Fruit fly (Drosophila melanogaster) whole organism, embryonic: Measurements from ENCODE around the gene Tbcd.
A peak's percentile ranks its signal among the peaks of the same experiment; 100 is the strongest.

ENCODE experiments used
- Asciz ChIP-seq: fragments of 200-800 bp; sonication (Bioruptor generic); optimal IDR thresholded peaks from 2 replicates; lab custom pipeline; 2017; ENCODE audit warnings: missing biosample characterization, mild to moderate bottlenecking, missing genetic modification characterization, missing genetic modification reagents
- Bgb ChIP-seq: fragments of 200-800 bp; sonication (Bioruptor generic); IDR thresholded peaks from 2 replicates; pipeline ENCODE4 v1.3.6; 2022; ENCODE audit warnings: missing biosample characterization, missing genetic modification characterization; ENCODE audit not compliant: partially characterized antibody
- CG10147 ChIP-seq: fragments of 200-800 bp; sonication (Bioruptor generic); optimal IDR thresholded peaks from 2 replicates; lab custom pipeline; 2019; ENCODE audit warnings: missing biosample characterization, mild to moderate bottlenecking, missing genetic modification characterization, moderate library complexity
- CG10209 ChIP-seq: fragments of 200-800 bp; sonication (Bioruptor generic); optimal IDR thresholded peaks from 3 replicates; lab custom pipeline; 2017; ENCODE audit warnings: missing biosample characterization, mild to moderate bottlenecking, missing genetic modification characterization, missing genetic modification reagents
- CG1602 ChIP-seq: fragments of 200-800 bp; sonication (Bioruptor generic); optimal IDR thresholded peaks from 3 replicates; lab custom pipeline; 2016; ENCODE audit warnings: missing biosample characterization, missing genetic modification characterization
- CG1832 ChIP-seq: fragments of 200-800 bp; sonication (Bioruptor generic); optimal IDR thresholded peaks from 2 replicates; lab custom pipeline; 2017; ENCODE audit warnings: missing biosample characterization, mild to moderate bottlenecking, missing genetic modification characterization, inconsistent platforms
- CG18599 ChIP-seq: fragments of 200-800 bp; sonication (Bioruptor generic); optimal IDR thresholded peaks from 3 replicates; lab custom pipeline; 2017; ENCODE audit warnings: missing biosample characterization, missing genetic modification characterization, mild to moderate bottlenecking, moderate library complexity, missing genetic modification reagents
- CG2129 ChIP-seq: fragments of 200-800 bp; sonication (Bioruptor generic); IDR thresholded peaks from 2 replicates; pipeline ENCODE4 v1.3.6; 2022; ENCODE audit warnings: missing biosample characterization, missing genetic modification characterization; ENCODE audit not compliant: partially characterized antibody
- CG31365 ChIP-seq: fragments of 200-800 bp; sonication (Bioruptor generic); optimal IDR thresholded peaks from 2 replicates; lab custom pipeline; 2018; ENCODE audit warnings: missing biosample characterization, mild to moderate bottlenecking, missing genetic modification characterization
- CG7372 ChIP-seq: fragments of 200-800 bp; sonication (Bioruptor generic); IDR thresholded peaks from 2 replicates; pipeline ENCODE4 v1.3.6; 2022; ENCODE audit warnings: missing biosample characterization, missing genetic modification characterization
- CG8290 ChIP-seq, 3 experiments: fragments of 200-800 bp; sonication (Bioruptor generic); optimal IDR thresholded peaks; 2 replicates each; lab custom pipeline; 2016 to 2019; ENCODE audit warnings: missing biosample characterization in 3 of 3, missing genetic modification characterization in 3 of 3, mild to moderate bottlenecking in 2 of 3, moderate library complexity in 1 of 3
- CG8388 ChIP-seq: fragments of 200-800 bp; sonication (Bioruptor generic); optimal IDR thresholded peaks from 2 replicates; lab custom pipeline; 2019; ENCODE audit warnings: missing biosample characterization, mild to moderate bottlenecking, missing genetic modification characterization, moderate library complexity
- CG8924 ChIP-seq: fragments of 200-800 bp; optimal IDR thresholded peaks from 3 replicates; lab custom pipeline; 2019; ENCODE audit warnings: missing biosample characterization, mild to moderate bottlenecking, missing genetic modification characterization, moderate library complexity
- CG8944 ChIP-seq: fragments of 200-800 bp; sonication (Bioruptor generic); optimal IDR thresholded peaks from 3 replicates; lab custom pipeline; 2016; ENCODE audit warnings: missing biosample characterization, missing genetic modification characterization
- Chrac-16 ChIP-seq: fragments of 200-800 bp; sonication (Bioruptor generic); optimal IDR thresholded peaks from 3 replicates; lab custom pipeline; 2016; ENCODE audit warnings: missing biosample characterization, missing genetic modification characterization
- D19A ChIP-seq: fragments of 200-800 bp; optimal IDR thresholded peaks from 3 replicates; lab custom pipeline; 2019; ENCODE audit warnings: missing biosample characterization, mild to moderate bottlenecking, missing genetic modification characterization, moderate library complexity
- Dfd ChIP-seq, 2 experiments: fragments of >200 bp; optimal IDR thresholded peaks; 2 replicates each; lab custom pipeline; 2017; ENCODE audit warnings: missing biosample characterization in 2 of 2, missing genetic modification characterization in 2 of 2
- Eip74EF ChIP-seq, 2 experiments: fragments of 200-800 bp in 1 of 2; fragments of >200 bp in 1 of 2; sonication (Bioruptor generic) in 1 of 2; optimal IDR thresholded peaks; 2 replicates each; lab custom pipeline; 2017 to 2019; ENCODE audit warnings: missing biosample characterization in 2 of 2, missing genetic modification characterization in 2 of 2, mild to moderate bottlenecking in 1 of 2, moderate library complexity in 1 of 2
- Ets97D ChIP-seq: fragments of 200-800 bp; sonication (Bioruptor generic); optimal IDR thresholded peaks from 3 replicates; lab custom pipeline; 2016; ENCODE audit warnings: missing biosample characterization, missing genetic modification characterization
- Hr51 ChIP-seq, 2 experiments: fragments of 200-800 bp; sonication (Bioruptor generic); optimal IDR thresholded peaks; 2 replicates in 1 of 2; 3 replicates in 1 of 2; lab custom pipeline; 2016 to 2018; ENCODE audit warnings: missing biosample characterization in 2 of 2, missing genetic modification characterization in 2 of 2, mild to moderate bottlenecking in 1 of 2, moderate library complexity in 1 of 2
- MTF-1 ChIP-seq: fragments of 200-800 bp; sonication (Bioruptor generic); optimal IDR thresholded peaks from 2 replicates; lab custom pipeline; 2018; ENCODE audit warnings: missing biosample characterization, mild to moderate bottlenecking, missing genetic modification characterization, borderline replicate concordance
- Nf-YC ChIP-seq: fragments of 200-800 bp; optimal IDR thresholded peaks from 3 replicates; lab custom pipeline; 2019; ENCODE audit warnings: missing biosample characterization, mild to moderate bottlenecking, missing genetic modification characterization, moderate library complexity
- Opbp ChIP-seq: fragments of 200-800 bp; sonication (Bioruptor generic); IDR thresholded peaks from 3 replicates; pipeline ENCODE4 v1.3.6; 2022; ENCODE audit warnings: missing biosample characterization, missing genetic modification characterization; ENCODE audit not compliant: partially characterized antibody
- Rx ChIP-seq: fragments of 200-800 bp; sonication (Bioruptor generic); IDR thresholded peaks from 2 replicates; pipeline ENCODE4 v1.3.6; 2022; ENCODE audit warnings: missing biosample characterization, missing genetic modification characterization
- Sin3A ChIP-seq: fragments of >200 bp; optimal IDR thresholded peaks from 2 replicates; lab custom pipeline; 2018
- Vsx1 ChIP-seq: fragments of 200-800 bp; sonication (Bioruptor generic); optimal IDR thresholded peaks from 2 replicates; lab custom pipeline; 2017; ENCODE audit warnings: missing biosample characterization, mild to moderate bottlenecking, missing genetic modification characterization, missing genetic modification reagents
- al ChIP-seq: fragments of 200-800 bp; sonication (Bioruptor generic); IDR thresholded peaks from 2 replicates; pipeline ENCODE4 v1.3.6; 2022; ENCODE audit warnings: missing biosample characterization, missing genetic modification characterization
- bcd ChIP-seq: fragments of 200-800 bp; sonication (Bioruptor generic); optimal IDR thresholded peaks from 2 replicates; lab custom pipeline; 2017; ENCODE audit warnings: missing biosample characterization, mild to moderate bottlenecking, missing genetic modification characterization
- corto ChIP-seq: fragments of 200-800 bp; sonication (Bioruptor generic); optimal IDR thresholded peaks from 2 replicates; lab custom pipeline; 2016; ENCODE audit warnings: missing biosample characterization, mild to moderate bottlenecking, missing genetic modification characterization, moderate library complexity
- crc ChIP-seq: fragments of 200-800 bp; sonication (Bioruptor generic); optimal IDR thresholded peaks from 2 replicates; lab custom pipeline; 2016; ENCODE audit warnings: missing biosample characterization, missing genetic modification characterization
- cwo ChIP-seq: fragments of 200-800 bp; sonication (Bioruptor generic); optimal IDR thresholded peaks from 3 replicates; lab custom pipeline; 2017; ENCODE audit warnings: missing biosample characterization, missing genetic modification characterization, mild to moderate bottlenecking, moderate library complexity, missing genetic modification reagents
- dimm ChIP-seq: fragments of 200-800 bp; sonication (Bioruptor generic); IDR thresholded peaks from 2 replicates; pipeline ENCODE4 v1.3.6; 2022; ENCODE audit warnings: missing biosample characterization, missing genetic modification characterization
- ewg ChIP-seq: fragments of 200-800 bp; sonication (Bioruptor generic); optimal IDR thresholded peaks from 3 replicates; lab custom pipeline; 2017; ENCODE audit warnings: mild to moderate bottlenecking, missing biosample characterization, missing genetic modification reagents, missing genetic modification characterization
- gfzf ChIP-seq: fragments of 200-800 bp; sonication (Bioruptor generic); optimal IDR thresholded peaks from 2 replicates; lab custom pipeline; 2016; ENCODE audit warnings: missing biosample characterization, mild to moderate bottlenecking, missing genetic modification characterization, moderate library complexity
- klu ChIP-seq: fragments of 200-800 bp; sonication (Bioruptor generic); IDR thresholded peaks from 2 replicates; pipeline ENCODE4 v1.3.6; 2022; ENCODE audit warnings: missing biosample characterization, missing genetic modification characterization
- mld ChIP-seq: fragments of 200-800 bp; sonication (Bioruptor generic); IDR thresholded peaks from 3 replicates; pipeline ENCODE4 v1.3.6; 2022; ENCODE audit warnings: missing biosample characterization, missing genetic modification characterization; ENCODE audit not compliant: partially characterized antibody
- nau ChIP-seq: fragments of 200-800 bp; sonication (Bioruptor generic); optimal IDR thresholded peaks from 3 replicates; lab custom pipeline; 2017; ENCODE audit warnings: missing biosample characterization, mild to moderate bottlenecking, missing genetic modification characterization, missing genetic modification reagents
- nmo ChIP-seq: fragments of 200-800 bp; sonication (Bioruptor generic); optimal IDR thresholded peaks from 2 replicates; lab custom pipeline; 2018; ENCODE audit warnings: missing biosample characterization, mild to moderate bottlenecking, missing genetic modification characterization, moderate library complexity
- oc ChIP-seq: fragments of 200-800 bp; sonication (Bioruptor generic); optimal IDR thresholded peaks from 2 replicates; lab custom pipeline; 2018; ENCODE audit warnings: missing biosample characterization, mild to moderate bottlenecking, missing genetic modification characterization, moderate library complexity
- pzg ChIP-seq: fragments of 200-800 bp; sonication (Bioruptor generic); optimal IDR thresholded peaks from 3 replicates; lab custom pipeline; 2018; ENCODE audit warnings: missing biosample characterization, mild to moderate bottlenecking, missing genetic modification characterization, moderate library complexity
- shn ChIP-seq: fragments of 200-800 bp; sonication (Bioruptor generic); optimal IDR thresholded peaks from 3 replicates; lab custom pipeline; 2016; ENCODE audit warnings: missing biosample characterization, missing genetic modification characterization
- tap ChIP-seq: fragments of 200-800 bp; optimal IDR thresholded peaks from 3 replicates; lab custom pipeline; 2019; ENCODE audit warnings: missing biosample characterization, mild to moderate bottlenecking, missing genetic modification characterization, moderate library complexity
- tio ChIP-seq: fragments of 200-800 bp; sonication (Bioruptor generic); optimal IDR thresholded peaks from 2 replicates; lab custom pipeline; 2017; ENCODE audit warnings: missing biosample characterization, missing genetic modification characterization, inconsistent platforms
- vvl ChIP-seq: fragments of 200-800 bp; sonication (Bioruptor generic); IDR thresholded peaks from 2 replicates; pipeline ENCODE4 v1.3.6; 2022; ENCODE audit warnings: missing biosample characterization, missing genetic modification characterization
- wek ChIP-seq: fragments of 200-800 bp; sonication (Bioruptor generic); optimal IDR thresholded peaks from 3 replicates; lab custom pipeline; 2018; ENCODE audit warnings: missing biosample characterization, mild to moderate bottlenecking, missing genetic modification characterization, moderate library complexity
- z ChIP-seq: fragments of 200-800 bp; sonication (Bioruptor generic); IDR thresholded peaks from 3 replicates; pipeline ENCODE4 v1.3.6; 2022; ENCODE audit warnings: missing biosample characterization, missing genetic modification characterization

Tbcd gene

dm6 chr2L:2130157-2130987 lies 16.9 kb upstream of the Tbcd start, which contains the start of gene Glyp (continued):
- peak; percentile 97 for TF ChIP-seq CG10147
- TF ChIP-seq CG10209 (GFP tag; lab: Kevin White, UChicago): peak; percentile 98
- peak; percentile 97 for TF ChIP-seq nmo
- peak; percentile 96 for TF ChIP-seq CG8388 (GFP tag; lab: Kevin White, UChicago)
- TF ChIP-seq klu (GFP tag; lab: Robert Waterston, UW): peak; percentile 93
- peak; percentile 92 for TF ChIP-seq Nf-YC (tag; lab: Kevin White, UChicago)
- peak; percentile 70 for TF ChIP-seq wek (GFP tag; lab: Kevin White, UChicago)
- TF ChIP-seq Opbp (GFP tag; lab: Robert Waterston, UW): no peak
- peak; percentile 36; the same call in 1 of the 2 replicates for TF ChIP-seq Bgb
- TF ChIP-seq Rx (GFP tag; lab: Robert Waterston, UW): peak; percentile 91
- peak; percentile 65 for TF ChIP-seq shn (GFP tag; lab: Kevin White, UChicago)
- TF ChIP-seq CG1832 (GFP tag; lab: Kevin White, UChicago): peak; percentile 90
- TF ChIP-seq bcd: peak; percentile 98
- TF ChIP-seq Dfd (GFP tag; optimal IDR thresholded peaks at IDR 0.05; lab: Kevin White, UChicago): no peak
- peak; percentile 97 for TF ChIP-seq Asciz (GFP tag; lab: Kevin White, UChicago)
- peak; percentile 79 for TF ChIP-seq pzg (GFP tag; lab: Kevin White, UChicago)
- TF ChIP-seq vvl (GFP tag; lab: Robert Waterston, UW): peak; percentile 96
- peak in 1 of 2 experiments; percentile 96 for TF ChIP-seq Eip74EF (GFP tag; optimal IDR thresholded peaks at IDR 0.05; lab: Kevin White, UChicago)
- no peak; the same call in 2 of the 3 replicates for TF ChIP-seq z (GFP tag; lab: Robert Waterston, UW)
- TF ChIP-seq Chrac-16 (GFP tag; lab: Kevin White, UChicago): peak; percentile 94
- TF ChIP-seq CG7372 (GFP tag; lab: Robert Waterston, UW): peak; percentile 93
- TF ChIP-seq oc (tag; lab: Kevin White, UChicago): peak; percentile 98
- peak; percentile 85 to 99 for TF ChIP-seq Hr51 (GFP tag; optimal IDR thresholded peaks at IDR 0.05; lab: Kevin White, UChicago)
- peak; percentile 88 for TF ChIP-seq MTF-1 (GFP tag; lab: Kevin White, UChicago)
- peak; percentile 92 for TF ChIP-seq ewg (GFP tag; lab: Kevin White, UChicago)
- peak; percentile 10 for TF ChIP-seq crc (GFP tag; lab: Kevin White, UChicago)
- peak; percentile 90 for TF ChIP-seq CG1602
- TF ChIP-seq dimm: peak; percentile 78
- TF ChIP-seq corto (GFP tag; lab: Kevin White, UChicago): peak; percentile 97
- TF ChIP-seq Vsx1: peak; percentile 95
- TF ChIP-seq CG18599: peak; percentile 99
- peak; percentile 84 for TF ChIP-seq CG8290 (GFP tag; optimal IDR thresholded peaks at IDR 0.05; lab: Kevin White, UChicago)
- peak; percentile 68 to 80 for TF ChIP-seq CG8290 (tag; optimal IDR thresholded peaks at IDR 0.05; lab: Kevin White, UChicago)
- TF ChIP-seq nau (GFP tag; lab: Kevin White, UChicago): peak; percentile 98
- TF ChIP-seq CG31365 (tag; lab: Kevin White, UChicago): peak; percentile 69
- no peak for TF ChIP-seq mld (GFP tag; lab: Robert Waterston, UW)
- TF ChIP-seq tio (GFP tag; lab: Kevin White, UChicago): peak; percentile 96
- TF ChIP-seq D19A (tag; lab: Kevin White, UChicago): peak; percentile 95
- TF ChIP-seq al (GFP tag; lab: Robert Waterston, UW): peak; percentile 94
- no peak for TF ChIP-seq CG2129
- TF ChIP-seq CG8944 (GFP tag; lab: Kevin White, UChicago): peak; percentile 19
- peak; percentile 98 for TF ChIP-seq CG8924
- TF ChIP-seq Sin3A: no peak
- peak; percentile 97 for TF ChIP-seq cwo (GFP tag; lab: Kevin White, UChicago)
- TF ChIP-seq gfzf (GFP tag; lab: Kevin White, UChicago): no peak
- TF ChIP-seq tap (tag; lab: Kevin White, UChicago): peak; percentile 95
- peak; percentile 87 for TF ChIP-seq Ets97D (GFP tag; lab: Kevin White, UChicago)
